Fruit fly (Drosophila melanogaster): Measurements from ENCODE around the gene Ulp1.

DNA sequence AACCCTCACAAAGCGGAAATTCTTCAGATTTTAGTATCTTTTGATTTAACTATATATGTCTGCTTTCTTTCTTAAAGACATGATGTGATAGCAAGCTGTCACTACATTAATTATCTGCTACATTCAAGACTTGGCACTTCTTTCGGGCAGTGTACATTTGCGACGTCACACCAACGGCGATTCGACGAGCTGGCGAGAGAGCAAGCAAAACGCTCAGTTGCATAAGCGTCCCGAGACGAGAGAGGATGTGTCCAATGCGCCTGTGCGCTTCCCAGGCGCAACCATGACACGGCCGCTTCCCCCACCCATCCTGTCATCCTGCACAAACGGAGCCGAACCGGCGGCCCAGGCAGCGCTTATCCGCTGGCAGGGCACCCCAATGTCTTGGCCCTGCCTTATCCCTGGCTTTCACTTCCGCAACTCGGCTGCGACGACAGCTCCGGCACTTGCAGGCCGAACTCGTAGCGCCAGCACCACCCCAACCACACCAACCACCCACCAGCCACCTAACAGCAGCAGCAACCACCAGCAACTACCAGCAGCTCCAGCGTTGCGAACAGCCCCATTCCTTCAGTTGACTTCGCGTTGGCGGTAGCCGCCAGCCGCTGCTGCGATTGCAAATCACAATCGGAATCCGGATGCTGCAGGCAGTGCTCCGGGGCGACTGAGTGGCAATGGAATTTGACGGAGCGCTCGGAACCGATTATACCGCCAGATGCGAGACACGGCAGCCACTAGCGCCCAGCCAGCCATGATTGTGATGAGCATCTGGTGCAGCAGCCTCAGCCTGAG is 40.6 kb upstream of the Ulp1 start, which contains the start of gene Hs3st-B:
- no peak for TF ChIP-seq CTCF (optimal IDR thresholded peaks at IDR 0.05)
- TF ChIP-seq CG8478 (optimal IDR thresholded peaks at IDR 0.05), result no peak

All from S2 (cell line).